Worm (Caenorhabditis elegans): ENCODE measurements around the gene ddx-15.

DNA sequence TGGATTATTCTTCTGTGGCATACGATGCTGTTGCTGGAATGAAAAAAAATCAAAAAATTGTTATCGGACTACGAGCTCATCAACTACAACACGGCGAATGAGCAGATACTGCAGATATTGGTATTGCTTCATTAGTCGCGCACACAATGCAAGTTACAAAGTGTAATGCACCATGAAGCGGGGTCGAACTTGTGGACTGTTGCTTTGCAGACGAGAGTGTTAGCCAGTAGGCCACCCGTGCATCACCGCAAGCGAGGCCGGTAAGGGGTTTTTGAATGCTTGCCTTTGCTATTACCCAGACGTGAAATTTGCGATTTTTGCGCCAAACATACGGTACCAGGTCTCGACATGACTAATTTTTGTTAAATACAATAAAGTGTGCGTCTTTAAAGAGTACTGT, 10.5 kb upstream of the ddx-15 start:
- TF ChIP-seq zfh-2 (GFP tag; conservative IDR thresholded peaks at IDR 0.05) = peak; percentile 51; the same call in 1 of the 2 replicates
- TF ChIP-seq F23B12.7 (tag; optimal IDR thresholded peaks at IDR 0.05; ENCODE audit: insufficient read depth) = peak; percentile 91
- TF ChIP-seq ama-1 (optimal IDR thresholded peaks at IDR 0.05) = no peak
- TF ChIP-seq ama-1 (GFP tag; optimal IDR thresholded peaks at IDR 0.05) = peak; percentile 26 to 83
- TF ChIP-seq bed-1 (GFP tag; IDR thresholded peaks at IDR 0.05) = 0 out of 2 replicates have a peak, but pooled peaks have one; percentile 59
- TF ChIP-seq lag-1 (GFP tag; IDR thresholded peaks at IDR 0.05) = no peak
- peak; percentile 69; the same call in 1 of the 2 replicates for TF ChIP-seq F39B2.1 (GFP tag; IDR thresholded peaks at IDR 0.05)
- TF ChIP-seq pha-4 (tag; optimal IDR thresholded peaks at IDR 0.05) = no peak

All from whole organism, young adult.